Worm (Caenorhabditis elegans) whole organism, midembryonic: ENCODE results near the gene T21D9.2.

Experiments
- cog-1 ChIP-seq: sonication (generic microtip); optimal IDR thresholded peaks from 2 replicates; lab custom pipeline; 2016; ENCODE audit warnings: missing genetic modification characterization, missing compliant biosample characterization
- flt-1 ChIP-seq: fragments of 200-800 bp; sonication (Bioruptor generic); IDR thresholded peaks from 2 replicates; pipeline ENCODE4 v1.3.6; 2022; ENCODE audit warnings: missing genetic modification characterization, missing compliant biosample characterization
- klf-2 ChIP-seq: fragments of 200-800 bp; sonication (Bioruptor generic); conservative IDR thresholded peaks from 2 replicates; pipeline ENCODE4 v1.3.6; 2022; ENCODE audit warnings: missing genetic modification reagents, missing genetic modification characterization, missing compliant biosample characterization
- med-1 ChIP-seq: sonication (generic microtip); optimal IDR thresholded peaks from 2 replicates; lab custom pipeline; 2017; ENCODE audit warnings: missing genetic modification characterization, mild to moderate bottlenecking, missing compliant biosample characterization, antibody characterized with exemption, missing genetic modification reagents; ENCODE audit not compliant: insufficient read depth
- ref-1 ChIP-seq: fragments of 200-800 bp; sonication (Bioruptor generic); conservative IDR thresholded peaks from 2 replicates; pipeline ENCODE4 v1.3.6; 2022; ENCODE audit warnings: missing genetic modification reagents, missing genetic modification characterization, missing compliant biosample characterization
- ztf-23 ChIP-seq: fragments of 200-800 bp; sonication (Bioruptor generic); IDR thresholded peaks from 2 replicates; pipeline ENCODE4 v1.3.6; 2022; ENCODE audit warnings: missing genetic modification reagents, missing genetic modification characterization, missing compliant biosample characterization
- ztf-29 ChIP-seq: fragments of 200-800 bp; sonication (Bioruptor generic); IDR thresholded peaks from 2 replicates; pipeline ENCODE4 v1.3.6; 2022; ENCODE audit warnings: missing genetic modification reagents, missing genetic modification characterization, missing compliant biosample characterization

ce11 chrX:2096804-2097203 is at the start of gene T21D9.2:
- TF ChIP-seq klf-2 (GFP tag; lab: Robert Waterston, UW) (no peak), ztf-29 (GFP tag; lab: Robert Waterston, UW) (no peak), ref-1 (GFP tag; lab: Robert Waterston, UW) (no peak), flt-1 (GFP tag; lab: Robert Waterston, UW) (no peak), cog-1 (no peak), ztf-23 (GFP tag; lab: Robert Waterston, UW) (no peak), med-1 (GFP tag; lab: Kevin White, UChicago) (no peak)
